Worm (Caenorhabditis elegans): ENCODE data around the gene W03F9.9.
A peak's percentile ranks its signal among the peaks of the same experiment; 100 is the strongest.

W03F9.9 gene

ce11 chrV:173437-173836 is 34.7 kb downstream of the W03F9.9 start:
- TF ChIP-seq unc-130 (GFP tag; optimal IDR thresholded peaks at IDR 0.05) (no peak), set-16 (GFP tag; IDR thresholded peaks at IDR 0.05) (peak; percentile 77), nhr-11 (tag; optimal IDR thresholded peaks at IDR 0.05) (no peak), zip-11 (GFP tag; IDR thresholded peaks at IDR 0.05) (no peak), egl-43 (GFP tag; IDR thresholded peaks at IDR 0.05) (no peak; the same call in none of the 2 replicates)

- peak; percentile 12 for TF ChIP-seq aha-1 (tag)
- no peak for TF ChIP-seq unc-130 (GFP tag; optimal IDR thresholded peaks at IDR 0.05)
Observed at ce11 chrV:174520-174919, 35.8 kb downstream of the W03F9.9 start.

ce11 chrV:176870-177467 is 38.3 kb downstream of the W03F9.9 start, which contains the start of gene cul-3:
Gene cul-3 (plus strand): TSS chrV:177417.
- TF ChIP-seq zfp-3 (GFP tag; conservative IDR thresholded peaks at IDR 0.05) (no peak), lin-1 (GFP tag; IDR thresholded peaks at IDR 0.05) (no peak), nhr-25 (tag; optimal IDR thresholded peaks at IDR 0.05; ENCODE audit: borderline replicate concordance, insufficient read depth) (no peak), nhr-48 (tag; optimal IDR thresholded peaks at IDR 0.05) (no peak), tra-1 (GFP tag; IDR thresholded peaks at IDR 0.05) (no peak), lin-38 (GFP tag; IDR thresholded peaks at IDR 0.05) (peak; percentile 68), dve-1 (tag; optimal IDR thresholded peaks at IDR 0.05; ENCODE audit: insufficient read depth) (peak; percentile 62), lin-29 (GFP tag; IDR thresholded peaks at IDR 0.05) (no peak), daf-19 (GFP tag; conservative IDR thresholded peaks at IDR 0.05) (no peak), hlh-11 (tag; optimal IDR thresholded peaks at IDR 0.05) (no peak), mdt-29 (GFP tag; IDR thresholded peaks at IDR 0.05) (no peak), daf-12 (tag; optimal IDR thresholded peaks at IDR 0.05) (no peak), ztf-7 (tag; optimal IDR thresholded peaks at IDR 0.05) (peak; percentile 17), nhr-111 (GFP tag; optimal IDR thresholded peaks at IDR 0.05) (no peak), zip-11 (GFP tag; IDR thresholded peaks at IDR 0.05) (no peak), Y5F2A.4 (GFP tag; optimal IDR thresholded peaks at IDR 0.05) (no peak), aly-2 (tag; optimal IDR thresholded peaks at IDR 0.05) (no peak), lsy-2 (tag; optimal IDR thresholded peaks at IDR 0.05) (peak in 1 of 2 experiments; percentile 68), lin-39 (tag; optimal IDR thresholded peaks at IDR 0.05) (no peak), pha-4 (GFP tag; IDR thresholded peaks at IDR 0.05) (no peak), pha-4 (tag; optimal IDR thresholded peaks at IDR 0.05) (no peak), madf-9 (GFP tag; conservative IDR thresholded peaks at IDR 0.05) (no peak), nhr-102 (tag; optimal IDR thresholded peaks at IDR 0.05) (peak; percentile 32), nhr-76 (tag; optimal IDR thresholded peaks at IDR 0.05) (no peak), lim-7 (GFP tag; IDR thresholded peaks at IDR 0.05) (no peak), mes-2 (tag; optimal IDR thresholded peaks at IDR 0.05; ENCODE audit: poor library complexity, severe bottlenecking) (no peak), mxl-2 (GFP tag; conservative IDR thresholded peaks at IDR 0.05) (no peak), zip-2 (tag; optimal IDR thresholded peaks at IDR 0.05) (no peak), nhr-10 (tag; optimal IDR thresholded peaks at IDR 0.05) (no peak), rbr-2 (tag; optimal IDR thresholded peaks at IDR 0.05) (peak; percentile 42), Y75B8A.6 (GFP tag; IDR thresholded peaks at IDR 0.05) (no peak), zfp-2 (tag; optimal IDR thresholded peaks at IDR 0.05) (no peak), dmd-8 (GFP tag; IDR thresholded peaks at IDR 0.05) (no peak), spr-3 (GFP tag; optimal IDR thresholded peaks at IDR 0.05) (no peak), dpl-1 (GFP tag; optimal IDR thresholded peaks at IDR 0.05) (peak; percentile 67), daf-16 (GFP tag; optimal IDR thresholded peaks at IDR 0.05) (no peak), daf-16 (tag; optimal IDR thresholded peaks at IDR 0.05) (peak; percentile 11), pqm-1 (tag; optimal IDR thresholded peaks at IDR 0.05) (no peak), vab-7 (GFP tag; IDR thresholded peaks at IDR 0.05) (no peak), egl-43 (GFP tag; IDR thresholded peaks at IDR 0.05) (no peak), dmd-6 (GFP tag; IDR thresholded peaks at IDR 0.05) (peak; percentile 17; the same call in 1 of the 2 replicates), mxl-3 (GFP tag; optimal IDR thresholded peaks at IDR 0.05) (no peak), madf-5 (GFP tag; IDR thresholded peaks at IDR 0.05) (no peak)
